Fruit fly (Drosophila melanogaster) whole organism, adult: ENCODE measurements around the gene vanin-like.

ENCODE experiments used
- CG11617 ChIP-seq: fragments of 200-800 bp; sonication (Bioruptor generic); optimal IDR thresholded peaks from 2 replicates; lab custom pipeline; 2017; ENCODE audit warnings: mild to moderate bottlenecking, missing biosample characterization, missing genetic modification reagents, missing genetic modification characterization
- CG12768 ChIP-seq: fragments of 200-800 bp; sonication (Bioruptor generic); optimal IDR thresholded peaks from 2 replicates; lab custom pipeline; 2017; ENCODE audit warnings: missing biosample characterization, missing genetic modification characterization, mild to moderate bottlenecking, moderate library complexity, missing genetic modification reagents
- CG14711 ChIP-seq: fragments of 200-800 bp; sonication (Bioruptor generic); optimal IDR thresholded peaks from 2 replicates; lab custom pipeline; 2018; ENCODE audit warnings: missing biosample characterization, mild to moderate bottlenecking, missing genetic modification characterization, moderate library complexity
- CG1620 ChIP-seq: fragments of 200-800 bp; sonication (Bioruptor generic); optimal IDR thresholded peaks from 2 replicates; lab custom pipeline; 2016; ENCODE audit warnings: missing biosample characterization, missing genetic modification characterization
- CG33017 ChIP-seq: fragments of 200-800 bp; sonication (Bioruptor generic); optimal IDR thresholded peaks from 2 replicates; lab custom pipeline; 2018; ENCODE audit warnings: missing biosample characterization, mild to moderate bottlenecking, missing genetic modification characterization, moderate library complexity
- CG5204 ChIP-seq: fragments of 200-800 bp; sonication (Bioruptor generic); optimal IDR thresholded peaks from 2 replicates; lab custom pipeline; 2016; ENCODE audit warnings: missing biosample characterization, missing genetic modification characterization
- CG7045 ChIP-seq: fragments of 200-800 bp; sonication (Bioruptor generic); optimal IDR thresholded peaks from 2 replicates; lab custom pipeline; 2017; ENCODE audit warnings: missing biosample characterization, mild to moderate bottlenecking, missing genetic modification characterization
- CG7101 ChIP-seq: fragments of 200-800 bp; sonication (Bioruptor generic); optimal IDR thresholded peaks from 2 replicates; lab custom pipeline; 2018; ENCODE audit warnings: missing biosample characterization, mild to moderate bottlenecking, missing genetic modification characterization, moderate library complexity
- Clk ChIP-seq: fragments of 200-800 bp; sonication (Bioruptor generic); optimal IDR thresholded peaks from 2 replicates; lab custom pipeline; 2017; ENCODE audit warnings: missing biosample characterization, missing genetic modification characterization
- Crg-1 ChIP-seq: fragments of 200-800 bp; sonication (Bioruptor generic); optimal IDR thresholded peaks from 2 replicates; lab custom pipeline; 2016; ENCODE audit warnings: missing biosample characterization, missing genetic modification characterization
- Hr96 ChIP-seq: fragments of 200-800 bp; sonication (Bioruptor generic); optimal IDR thresholded peaks from 2 replicates; lab custom pipeline; 2016; ENCODE audit warnings: missing biosample characterization, missing genetic modification characterization
- Mnt ChIP-seq: fragments of 200-800 bp; sonication (Bioruptor generic); optimal IDR thresholded peaks from 2 replicates; lab custom pipeline; 2016; ENCODE audit warnings: missing biosample characterization, mild to moderate bottlenecking, missing genetic modification characterization
- bab1 ChIP-seq: fragments of 200-800 bp; sonication (Bioruptor generic); optimal IDR thresholded peaks from 3 replicates; lab custom pipeline; 2019; ENCODE audit warnings: missing biosample characterization, mild to moderate bottlenecking, missing genetic modification characterization, moderate library complexity
- cic ChIP-seq: fragments of 200-800 bp; sonication (Bioruptor generic); optimal IDR thresholded peaks from 2 replicates; lab custom pipeline; 2017; ENCODE audit warnings: missing biosample characterization, mild to moderate bottlenecking, missing genetic modification characterization, moderate library complexity
- kay ChIP-seq: fragments of 200-800 bp; sonication (Bioruptor generic); peaks from one replicate; lab custom pipeline; 2016; ENCODE audit warnings: missing biosample characterization, missing genetic modification characterization, borderline replicate concordance
- ovo ChIP-seq: fragments of 200-800 bp; sonication (Bioruptor generic); optimal IDR thresholded peaks from 2 replicates; lab custom pipeline; 2016; ENCODE audit warnings: missing biosample characterization, missing genetic modification characterization
- toe ChIP-seq: fragments of 200-800 bp; sonication (Bioruptor generic); optimal IDR thresholded peaks from 2 replicates; lab custom pipeline; 2016; ENCODE audit warnings: missing biosample characterization, missing genetic modification characterization

The vanin-like gene

DNA sequence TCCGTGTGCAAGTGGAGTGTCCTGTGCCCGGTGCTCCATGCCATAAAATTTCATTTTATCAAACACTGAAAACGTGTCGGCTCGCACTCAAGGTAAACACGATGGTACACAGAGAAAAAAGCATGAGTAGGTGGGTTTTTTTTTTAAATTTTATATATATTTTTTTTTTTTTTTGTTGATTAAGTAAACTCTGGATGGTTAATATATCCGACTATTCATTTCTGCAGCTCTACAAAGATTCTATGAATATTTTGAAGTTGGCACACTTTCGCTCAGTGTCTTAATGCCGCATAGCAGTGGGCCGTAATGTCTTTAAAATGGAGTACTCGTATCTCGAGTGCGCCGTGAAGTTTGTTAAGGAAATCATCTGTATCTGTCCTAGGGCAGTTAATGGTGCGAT is 50.4 kb downstream of the vanin-like start:
- TF ChIP-seq CG5204 (GFP tag; lab: Kevin White, UChicago) (no peak), kay (GFP tag; lab: Kevin White, UChicago) (no peak), bab1 (GFP tag; lab: Kevin White, UChicago) (no peak), CG33017 (tag; lab: Kevin White, UChicago) (no peak), Hr96 (GFP tag; lab: Kevin White, UChicago) (no peak), CG7045 (no peak), CG1620 (GFP tag; lab: Kevin White, UChicago) (no peak), toe (GFP tag; lab: Kevin White, UChicago) (no peak), Mnt (GFP tag; lab: Kevin White, UChicago) (no peak), Crg-1 (GFP tag; lab: Kevin White, UChicago) (no peak), CG7101 (tag; lab: Kevin White, UChicago) (no peak), cic (GFP tag; lab: Kevin White, UChicago) (no peak), CG14711 (tag; lab: Kevin White, UChicago) (no peak), CG12768 (GFP tag; lab: Kevin White, UChicago) (no peak), CG11617 (GFP tag; lab: Kevin White, UChicago) (no peak), Clk (GFP tag; lab: Kevin White, UChicago) (no peak), ovo (GFP tag; lab: Kevin White, UChicago) (no peak)
